Fruit fly (Drosophila melanogaster) whole organism, embryonic: ENCODE data around the gene CG32278.

Experiments
- BEAF-32 ChIP-seq: fragments of 200-800 bp; sonication (Bioruptor generic); optimal IDR thresholded peaks from 3 replicates; lab custom pipeline; 2017; ENCODE audit warnings: missing biosample characterization, missing genetic modification characterization, mild to moderate bottlenecking, moderate library complexity, missing genetic modification reagents
- CG10321 ChIP-seq: fragments of 200-800 bp; sonication (Bioruptor generic); IDR thresholded peaks from 2 replicates; pipeline ENCODE4 v1.3.6; 2022; ENCODE audit warnings: missing biosample characterization, missing genetic modification characterization
- CG12104 ChIP-seq: fragments of 200-800 bp; sonication (Bioruptor generic); optimal IDR thresholded peaks from 3 replicates; lab custom pipeline; 2016; ENCODE audit warnings: missing biosample characterization, missing genetic modification characterization
- CG12391 ChIP-seq: fragments of 200-800 bp; sonication (Bioruptor generic); optimal IDR thresholded peaks from 3 replicates; lab custom pipeline; 2018; ENCODE audit warnings: missing biosample characterization, mild to moderate bottlenecking, missing genetic modification characterization, moderate library complexity
- CG14710 ChIP-seq: fragments of 200-800 bp; sonication (Bioruptor generic); optimal IDR thresholded peaks from 3 replicates; lab custom pipeline; 2019; ENCODE audit warnings: missing biosample characterization, mild to moderate bottlenecking, missing genetic modification characterization, moderate library complexity
- CG15479 ChIP-seq: fragments of 200-800 bp; sonication (Bioruptor generic); optimal IDR thresholded peaks from 3 replicates; lab custom pipeline; 2019; ENCODE audit warnings: missing biosample characterization, mild to moderate bottlenecking, missing genetic modification characterization, moderate library complexity
- CG15696 ChIP-seq: fragments of 200-800 bp; sonication (Bioruptor generic); optimal IDR thresholded peaks from 2 replicates; lab custom pipeline; 2019; ENCODE audit warnings: missing biosample characterization, mild to moderate bottlenecking, missing genetic modification characterization, moderate library complexity
- CG1603 ChIP-seq: fragments of 200-800 bp; sonication (Bioruptor generic); optimal IDR thresholded peaks from 2 replicates; lab custom pipeline; 2019; ENCODE audit warnings: missing biosample characterization, mild to moderate bottlenecking, missing genetic modification characterization, moderate library complexity
- CG17829 ChIP-seq: fragments of 200-800 bp; optimal IDR thresholded peaks from 2 replicates; lab custom pipeline; 2019; ENCODE audit warnings: missing biosample characterization, mild to moderate bottlenecking, missing genetic modification characterization, moderate library complexity
- CG18476 ChIP-seq: fragments of 200-800 bp; sonication (Bioruptor generic); optimal IDR thresholded peaks from 2 replicates; lab custom pipeline; 2016; ENCODE audit warnings: missing biosample characterization, mild to moderate bottlenecking, missing genetic modification characterization
- CG2116 ChIP-seq: fragments of 200-800 bp; sonication (Bioruptor generic); optimal IDR thresholded peaks from 3 replicates; lab custom pipeline; 2018; ENCODE audit warnings: missing biosample characterization, mild to moderate bottlenecking, missing genetic modification characterization
- CG2712 ChIP-seq: fragments of 200-800 bp; optimal IDR thresholded peaks from 3 replicates; lab custom pipeline; 2019; ENCODE audit warnings: missing biosample characterization, mild to moderate bottlenecking, missing genetic modification characterization, moderate library complexity
- CG3838 ChIP-seq: fragments of 200-800 bp; sonication (Bioruptor generic); optimal IDR thresholded peaks from 3 replicates; lab custom pipeline; 2016; ENCODE audit warnings: missing biosample characterization, missing genetic modification characterization
- CG4328 ChIP-seq: fragments of 200-800 bp; sonication (Bioruptor generic); optimal IDR thresholded peaks from 3 replicates; lab custom pipeline; 2017; ENCODE audit warnings: missing biosample characterization, missing genetic modification reagents, missing genetic modification characterization
- CG4617 ChIP-seq: fragments of 200-800 bp; sonication (Bioruptor generic); optimal IDR thresholded peaks from 3 replicates; lab custom pipeline; 2016; ENCODE audit warnings: missing biosample characterization, missing genetic modification characterization, borderline replicate concordance
- CG6813 ChIP-seq: fragments of 200-800 bp; sonication (Bioruptor generic); optimal IDR thresholded peaks from 2 replicates; lab custom pipeline; 2017; ENCODE audit warnings: missing biosample characterization, missing genetic modification characterization, mild to moderate bottlenecking, moderate library complexity, missing genetic modification reagents
- CG7271 ChIP-seq: fragments of 200-800 bp; sonication (Bioruptor generic); optimal IDR thresholded peaks from 2 replicates; lab custom pipeline; 2018; ENCODE audit warnings: missing biosample characterization, mild to moderate bottlenecking, missing genetic modification characterization, moderate library complexity
- CG7357 ChIP-seq: fragments of 200-800 bp; sonication (Bioruptor generic); IDR thresholded peaks from 3 replicates; pipeline ENCODE4 v1.3.6; 2022; ENCODE audit warnings: missing biosample characterization, missing genetic modification characterization
- CG8089 ChIP-seq: fragments of 200-800 bp; sonication (Bioruptor generic); optimal IDR thresholded peaks from 3 replicates; lab custom pipeline; 2016; ENCODE audit warnings: missing biosample characterization, missing genetic modification characterization
- CG8281 ChIP-seq: fragments of 200-800 bp; sonication (Bioruptor generic); optimal IDR thresholded peaks from 2 replicates; lab custom pipeline; 2018; ENCODE audit warnings: missing biosample characterization, mild to moderate bottlenecking, missing genetic modification characterization, moderate library complexity
- CG8478 ChIP-seq: fragments of >200 bp; optimal IDR thresholded peaks from 2 replicates; lab custom pipeline; 2018
- CG9437 ChIP-seq: fragments of 200-800 bp; sonication (Bioruptor generic); optimal IDR thresholded peaks from 2 replicates; lab custom pipeline; 2018; ENCODE audit warnings: missing biosample characterization, mild to moderate bottlenecking, missing genetic modification characterization
- CG9727 ChIP-seq: fragments of 200-800 bp; sonication (Bioruptor generic); optimal IDR thresholded peaks from 3 replicates; lab custom pipeline; 2017; ENCODE audit warnings: missing biosample characterization, mild to moderate bottlenecking, missing genetic modification characterization
- CG9797 ChIP-seq: fragments of 200-800 bp; sonication (Bioruptor generic); optimal IDR thresholded peaks from 3 replicates; lab custom pipeline; 2018; ENCODE audit warnings: missing biosample characterization, mild to moderate bottlenecking, missing genetic modification characterization
- CG9932 ChIP-seq: fragments of 200-800 bp; sonication (Bioruptor generic); IDR thresholded peaks from 2 replicates; pipeline ENCODE4 v1.3.6; 2022; ENCODE audit warnings: missing biosample characterization, missing genetic modification characterization
- CTCF ChIP-seq: fragments of 200-800 bp; sonication (Bioruptor generic); optimal IDR thresholded peaks from 2 replicates; lab custom pipeline; 2017; ENCODE audit warnings: missing biosample characterization, mild to moderate bottlenecking, missing genetic modification characterization, moderate library complexity
- E2f2 ChIP-seq: fragments of 200-800 bp; sonication (Bioruptor generic); IDR thresholded peaks from 2 replicates; pipeline ENCODE4 v1.3.6; 2022; ENCODE audit warnings: missing biosample characterization, missing genetic modification characterization
- Elba2 ChIP-seq: fragments of 200-800 bp; sonication (Bioruptor generic); optimal IDR thresholded peaks from 3 replicates; lab custom pipeline; 2016; ENCODE audit warnings: missing biosample characterization, missing genetic modification characterization
- Ets65A ChIP-seq: fragments of 200-800 bp; sonication (Bioruptor generic); peaks from one replicate; lab custom pipeline; 2016; ENCODE audit warnings: missing biosample characterization, missing genetic modification characterization
- HLHmδ ChIP-seq: fragments of 200-800 bp; sonication (Bioruptor generic); optimal IDR thresholded peaks from 2 replicates; lab custom pipeline; 2018; ENCODE audit warnings: missing biosample characterization, mild to moderate bottlenecking, missing genetic modification characterization, moderate library complexity
- Hr78 ChIP-seq, 2 experiments: fragments of 200-800 bp in 1 of 2; fragments of >200 bp in 1 of 2; sonication (Bioruptor generic) in 1 of 2; optimal IDR thresholded peaks; 2 replicates each; lab custom pipeline; 2017 to 2019; ENCODE audit warnings: missing biosample characterization in 2 of 2, missing genetic modification characterization in 2 of 2, mild to moderate bottlenecking in 1 of 2, moderate library complexity in 1 of 2
- PHDP ChIP-seq: fragments of 200-800 bp; sonication (Bioruptor generic); optimal IDR thresholded peaks from 3 replicates; lab custom pipeline; 2018; ENCODE audit warnings: missing biosample characterization, mild to moderate bottlenecking, missing genetic modification characterization, moderate library complexity
- Poxn ChIP-seq: fragments of 200-800 bp; sonication (Bioruptor generic); IDR thresholded peaks from 2 replicates; pipeline ENCODE4 v1.3.6; 2022; ENCODE audit warnings: missing biosample characterization, missing genetic modification characterization
- Rfx ChIP-seq: fragments of 200-800 bp; sonication (Bioruptor generic); IDR thresholded peaks from 2 replicates; pipeline ENCODE4 v1.3.6; 2022; ENCODE audit warnings: missing biosample characterization, missing genetic modification characterization
- Six4 ChIP-seq: fragments of 200-800 bp; sonication (Bioruptor generic); optimal IDR thresholded peaks from 2 replicates; lab custom pipeline; 2016; ENCODE audit warnings: missing biosample characterization, missing genetic modification characterization
- Sox102F ChIP-seq: fragments of 200-800 bp; sonication (Bioruptor generic); optimal IDR thresholded peaks from 2 replicates; lab custom pipeline; 2018; ENCODE audit warnings: missing biosample characterization, mild to moderate bottlenecking, missing genetic modification characterization, moderate library complexity
- Trl ChIP-seq, 3 experiments: fragments of >200 bp in 2 of 3; fragments of 200-800 bp in 1 of 3; sonication (Bioruptor generic) in 1 of 3; optimal IDR thresholded peaks; 2 replicates in 1 of 3; 3 replicates in 2 of 3; lab custom pipeline; 2016 to 2017; ENCODE audit warnings: missing biosample characterization in 1 of 3, missing genetic modification characterization in 1 of 3
- amos ChIP-seq: fragments of 200-800 bp; sonication (Bioruptor generic); IDR thresholded peaks from 2 replicates; pipeline ENCODE4 v1.3.6; 2022; ENCODE audit warnings: missing biosample characterization, missing genetic modification characterization; ENCODE audit not compliant: partially characterized antibody
- chm ChIP-seq: fragments of 200-800 bp; sonication (Bioruptor generic); IDR thresholded peaks from 2 replicates; pipeline ENCODE4 v1.3.6; 2022; ENCODE audit warnings: missing biosample characterization, missing genetic modification characterization
- grn ChIP-seq: fragments of 200-800 bp; sonication (Bioruptor generic); optimal IDR thresholded peaks from 3 replicates; lab custom pipeline; 2017; ENCODE audit warnings: missing biosample characterization, missing genetic modification characterization
- gsb ChIP-seq: fragments of 200-800 bp; sonication (Bioruptor generic); IDR thresholded peaks from 2 replicates; pipeline ENCODE4 v1.3.6; 2022; ENCODE audit warnings: missing biosample characterization, missing genetic modification characterization
- phol ChIP-seq: fragments of 200-800 bp; sonication (Bioruptor generic); optimal IDR thresholded peaks from 3 replicates; lab custom pipeline; 2018; ENCODE audit warnings: missing biosample characterization, mild to moderate bottlenecking, missing genetic modification characterization, moderate library complexity
- prd ChIP-seq, 3 experiments: fragments of >200 bp in 2 of 3; fragments of 200-800 bp in 1 of 3; sonication (Bioruptor generic) in 1 of 3; optimal IDR thresholded peaks in 2 of 3; IDR thresholded peaks in 1 of 3; 2 replicates in 2 of 3; 3 replicates in 1 of 3; pipeline versions ENCODE4 v1.3.6 to Lab custom; 2017 to 2022; ENCODE audit warnings: missing biosample characterization in 1 of 3, missing genetic modification characterization in 1 of 3
- run ChIP-seq: fragments of 200-800 bp; sonication (Bioruptor generic); optimal IDR thresholded peaks from 3 replicates; lab custom pipeline; 2018; ENCODE audit warnings: missing biosample characterization, mild to moderate bottlenecking, missing genetic modification characterization
- sens ChIP-seq: fragments of 200-800 bp; sonication (Bioruptor generic); peaks from one replicate; lab custom pipeline; 2016; ENCODE audit warnings: missing biosample characterization, missing genetic modification characterization
- sim ChIP-seq: fragments of 200-800 bp; sonication (Bioruptor generic); IDR thresholded peaks from 2 replicates; pipeline ENCODE4 v1.3.6; 2022; ENCODE audit warnings: missing biosample characterization, missing genetic modification characterization
- tll ChIP-seq, 2 experiments: fragments of 200-800 bp in 1 of 2; fragments of >200 bp in 1 of 2; sonication (Bioruptor generic) in 1 of 2; optimal IDR thresholded peaks; 2 replicates each; lab custom pipeline; 2017 to 2019; ENCODE audit warnings: missing biosample characterization in 2 of 2, missing genetic modification characterization in 2 of 2, mild to moderate bottlenecking in 1 of 2, moderate library complexity in 1 of 2
- trem ChIP-seq: fragments of 200-800 bp; optimal IDR thresholded peaks from 3 replicates; lab custom pipeline; 2019; ENCODE audit warnings: missing biosample characterization, mild to moderate bottlenecking, missing genetic modification characterization, moderate library complexity

Gene CG32278

DNA sequence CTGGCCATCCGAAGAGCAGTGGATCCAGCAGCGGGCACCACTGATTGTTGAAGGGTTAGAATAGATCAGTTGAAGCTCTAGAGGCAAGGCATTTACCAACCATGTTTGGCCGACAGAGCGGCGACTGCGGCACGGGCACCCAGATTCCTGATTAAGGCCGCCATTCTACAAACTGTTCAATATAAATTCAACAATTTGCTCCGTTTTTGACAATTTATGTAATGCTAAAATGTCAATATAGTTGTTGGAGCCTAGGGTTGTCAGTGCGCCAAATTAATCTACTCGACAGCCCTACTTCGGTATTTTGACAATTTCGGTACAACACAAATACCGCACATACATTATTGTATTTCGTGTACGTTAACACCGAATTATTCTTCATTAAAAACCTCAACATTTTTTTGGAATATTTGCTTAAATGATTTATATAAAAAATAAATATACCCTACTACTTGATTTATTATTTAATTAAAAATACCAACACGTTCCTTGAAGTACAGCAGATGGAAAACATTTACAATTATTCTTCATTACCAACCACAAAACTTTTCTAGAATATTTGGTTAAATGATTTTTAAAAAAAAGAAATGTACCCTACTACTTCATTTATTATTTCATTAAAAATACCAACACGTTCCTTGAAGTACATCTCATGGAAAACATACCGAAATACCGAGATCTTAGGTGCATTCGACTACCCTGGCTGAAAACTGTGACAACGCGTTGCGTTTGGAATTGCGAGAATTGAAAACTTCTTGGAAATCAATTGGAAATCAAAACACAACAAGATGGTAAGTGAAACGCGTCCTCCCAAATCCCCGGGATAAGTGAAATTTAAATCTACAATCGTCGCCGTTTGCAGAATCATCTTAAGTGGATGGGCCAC is 9.5 kb upstream of the CG32278 start, which contains the start of the genes ND-30 and CG15812 (continued):
- TF ChIP-seq CG15479 (no peak), prd (optimal IDR thresholded peaks at IDR 0.05; lab: Kevin White, UChicago) (no peak), prd (GFP tag; IDR thresholded peaks at IDR 0.05; lab: Robert Waterston, UW) (0 out of 3 replicates have a peak, but pooled peaks have one; percentile 12), CG6813 (GFP tag; lab: Kevin White, UChicago) (no peak), Sox102F (no peak), CG4617 (peak; percentile 47), Poxn (GFP tag; lab: Robert Waterston, UW) (no peak), CG2712 (tag; lab: Kevin White, UChicago) (peak; percentile 38), HLHmδ (GFP tag; lab: Kevin White, UChicago) (no peak), amos (GFP tag; lab: Robert Waterston, UW) (peak; percentile 7; the same call in 1 of the 2 replicates), CG1603 (tag; lab: Kevin White, UChicago) (peak; percentile 99), E2f2 (GFP tag; lab: Robert Waterston, UW) (0 out of 2 replicates have a peak, but pooled peaks have one; percentile 13), CG12104 (GFP tag; lab: Kevin White, UChicago) (peak; percentile 14), PHDP (no peak), CG8089 (GFP tag; lab: Kevin White, UChicago) (no peak), gsb (GFP tag; lab: Robert Waterston, UW) (no peak), CG8281 (tag; lab: Kevin White, UChicago) (peak; percentile 60), CG14710 (tag; lab: Kevin White, UChicago) (peak; percentile 51), CG18476 (GFP tag; lab: Kevin White, UChicago) (no peak), sens (GFP tag; lab: Kevin White, UChicago) (peak; percentile 87), sim (GFP tag; lab: Robert Waterston, UW) (no peak), phol (tag; lab: Kevin White, UChicago) (peak; percentile 34), CG2116 (GFP tag; lab: Kevin White, UChicago) (peak; percentile 39), CG9932 (GFP tag; lab: Robert Waterston, UW) (0 out of 2 replicates have a peak, but pooled peaks have one; percentile 16), CG4328 (GFP tag; lab: Kevin White, UChicago) (no peak), tll (GFP tag; optimal IDR thresholded peaks at IDR 0.05; lab: Kevin White, UChicago) (no peak), CG15696 (tag; lab: Kevin White, UChicago) (peak; percentile 14), Hr78 (GFP tag; optimal IDR thresholded peaks at IDR 0.05; lab: Kevin White, UChicago) (no peak), CG10321 (GFP tag; lab: Robert Waterston, UW) (no peak), Elba2 (peak; percentile 95), BEAF-32 (GFP tag; lab: Kevin White, UChicago) (peak; percentile 20), CG9797 (peak; percentile 38), CTCF (GFP tag; lab: Kevin White, UChicago) (no peak), Ets65A (GFP tag; lab: Kevin White, UChicago) (peak; percentile 60), CG7271 (tag; lab: Kevin White, UChicago) (no peak), Six4 (GFP tag; lab: Kevin White, UChicago) (no peak), run (no peak), Trl (optimal IDR thresholded peaks at IDR 0.05; lab: Kevin White, UChicago) (no peak), Trl (GFP tag; optimal IDR thresholded peaks at IDR 0.05; lab: Kevin White, UChicago) (no peak), CG8478 (no peak), CG9727 (GFP tag; lab: Kevin White, UChicago) (peak; percentile 4), Rfx (GFP tag; lab: Robert Waterston, UW) (peak; percentile 22; the same call in 1 of the 2 replicates), chm (GFP tag; lab: Robert Waterston, UW) (no peak), trem (tag; lab: Kevin White, UChicago) (peak; percentile 35), CG7357 (GFP tag; lab: Robert Waterston, UW) (no peak), grn (no peak), CG3838 (GFP tag; lab: Kevin White, UChicago) (no peak), CG17829 (tag; lab: Kevin White, UChicago) (peak; percentile 46), CG9437 (GFP tag; lab: Kevin White, UChicago) (peak; percentile 34), CG12391 (tag; lab: Kevin White, UChicago) (peak; percentile 58)
